Worm (Caenorhabditis elegans) whole organism, midembryonic: ENCODE data around the gene scl-24.

Source experiments
- ref-1 ChIP-seq: fragments of 200-800 bp; sonication (Bioruptor generic); conservative IDR thresholded peaks from 2 replicates; pipeline ENCODE4 v1.3.6; 2022; ENCODE audit warnings: missing genetic modification reagents, missing genetic modification characterization, missing compliant biosample characterization
- ztf-29 ChIP-seq: fragments of 200-800 bp; sonication (Bioruptor generic); IDR thresholded peaks from 2 replicates; pipeline ENCODE4 v1.3.6; 2022; ENCODE audit warnings: missing genetic modification reagents, missing genetic modification characterization, missing compliant biosample characterization

DNA sequence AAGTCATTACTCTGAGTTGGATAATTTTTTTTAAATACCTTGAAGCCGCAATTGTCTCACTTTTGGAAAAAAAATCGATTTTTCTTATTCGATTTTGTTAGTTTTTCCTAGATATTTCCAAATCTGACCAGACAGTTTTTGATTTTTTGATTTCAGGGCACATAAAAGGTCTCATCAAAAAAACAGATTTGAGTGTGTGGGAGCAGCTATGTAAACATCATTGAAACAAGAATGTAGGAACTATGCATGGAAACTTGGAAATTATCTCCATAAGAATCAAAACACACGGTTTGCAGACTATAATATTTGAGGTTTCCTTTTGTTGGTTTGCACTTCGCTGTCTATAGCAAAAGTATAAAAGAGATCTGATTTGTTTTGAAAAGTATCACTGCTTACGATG, at the start of gene scl-24:
- TF ChIP-seq ztf-29 (GFP tag; lab: Robert Waterston, UW) = no peak
- no peak for TF ChIP-seq ref-1 (GFP tag; lab: Robert Waterston, UW)
